Worm (Caenorhabditis elegans) whole organism, late embryonic: ENCODE results near the gene C23G10.11.

Experiments
- Y22D7AL.16 ChIP-seq: sonication (generic microtip); optimal IDR thresholded peaks from 2 replicates; lab custom pipeline; 2016; ENCODE audit warnings: missing genetic modification characterization, missing compliant biosample characterization
- ceh-22 ChIP-seq: sonication (generic microtip); optimal IDR thresholded peaks from 2 replicates; lab custom pipeline; 2017; ENCODE audit warnings: missing biosample characterization, missing genetic modification characterization
- elt-2 ChIP-seq: sonication (generic microtip); optimal IDR thresholded peaks from 2 replicates; lab custom pipeline; 2016; ENCODE audit warnings: missing genetic modification reagents, missing genetic modification characterization, missing compliant biosample characterization
- fkh-10 ChIP-seq: fragments of 150-350 bp; optimal IDR thresholded peaks from 2 replicates; lab custom pipeline; 2014; ENCODE audit warnings: missing biosample characterization, missing genetic modification reagents, missing genetic modification characterization
- fkh-6 ChIP-seq: sonication (generic microtip); optimal IDR thresholded peaks from 2 replicates; lab custom pipeline; 2016; ENCODE audit warnings: missing genetic modification characterization, missing compliant biosample characterization
- lin-11 ChIP-seq: fragments of 200-800 bp; sonication (Bioruptor generic); optimal IDR thresholded peaks from 2 replicates; lab custom pipeline; 2018; ENCODE audit warnings: mild to moderate bottlenecking, missing genetic modification characterization, missing compliant biosample characterization
- nfya-1 ChIP-seq: sonication (generic microtip); optimal IDR thresholded peaks from 2 replicates; lab custom pipeline; 2017; ENCODE audit warnings: missing genetic modification characterization, mild to moderate bottlenecking, missing compliant biosample characterization, antibody characterized with exemption, moderate library complexity
- rnt-1 ChIP-seq: sonication (generic microtip); optimal IDR thresholded peaks from 2 replicates; lab custom pipeline; 2016; ENCODE audit warnings: missing genetic modification characterization, missing compliant biosample characterization
- tbx-7 ChIP-seq: sonication (generic microtip); optimal IDR thresholded peaks from 2 replicates; lab custom pipeline; 2016; ENCODE audit warnings: missing genotype, missing genetic modification characterization, missing compliant biosample characterization
- zip-5 ChIP-seq: sonication (generic microtip); optimal IDR thresholded peaks from 2 replicates; lab custom pipeline; 2016; ENCODE audit warnings: missing genetic modification characterization, missing compliant biosample characterization

DNA sequence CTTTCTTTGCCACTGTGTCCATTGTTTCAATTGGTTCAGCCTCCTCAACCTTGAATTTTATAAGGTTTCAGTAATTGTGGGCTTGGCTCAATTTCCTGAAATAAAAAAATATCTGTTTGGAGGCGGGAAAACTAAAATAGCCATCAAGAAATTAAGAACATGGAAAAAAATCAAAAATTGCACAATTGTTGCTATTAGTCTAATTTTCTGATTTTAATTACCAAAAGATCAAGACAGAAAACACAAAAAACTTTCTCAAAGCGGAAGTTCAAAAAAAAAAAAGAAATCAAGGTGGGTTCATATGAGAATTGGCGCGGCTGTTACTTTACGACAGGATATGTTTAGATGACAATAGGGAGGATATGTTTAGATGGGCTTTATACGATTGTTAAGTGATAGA, 15.5 kb upstream of the C23G10.11 start, which contains the start of gene esyt-2:
- TF ChIP-seq tbx-7 (no peak), rnt-1 (tag; lab: Kevin White, UChicago) (no peak), lin-11 (tag; lab: Kevin White, UChicago) (no peak), Y22D7AL.16 (no peak), elt-2 (tag; lab: Kevin White, UChicago) (no peak), ceh-22 (tag; lab: Kevin White, UChicago) (no peak), fkh-10 (no peak), zip-5 (no peak), nfya-1 (tag; lab: Kevin White, UChicago) (no peak), fkh-6 (no peak)
